Fruit fly (Drosophila melanogaster) whole organism, embryonic: ENCODE data around the gene Eip63E.

Source experiments
- Bgb ChIP-seq: fragments of 200-800 bp; sonication (Bioruptor generic); IDR thresholded peaks from 2 replicates; pipeline ENCODE4 v1.3.6; 2022; ENCODE audit warnings: missing biosample characterization, missing genetic modification characterization; ENCODE audit not compliant: partially characterized antibody
- CG10431 ChIP-seq: fragments of 200-800 bp; sonication (Bioruptor generic); optimal IDR thresholded peaks from 3 replicates; lab custom pipeline; 2018; ENCODE audit warnings: missing biosample characterization, mild to moderate bottlenecking, missing genetic modification characterization
- CG10654 ChIP-seq: fragments of 200-800 bp; sonication (Bioruptor generic); optimal IDR thresholded peaks from 2 replicates; lab custom pipeline; 2016; ENCODE audit warnings: missing biosample characterization, missing genetic modification characterization
- CG12071 ChIP-seq: fragments of 200-800 bp; sonication (Bioruptor generic); optimal IDR thresholded peaks from 3 replicates; lab custom pipeline; 2018; ENCODE audit warnings: missing biosample characterization, mild to moderate bottlenecking, missing genetic modification characterization
- CG12104 ChIP-seq: fragments of 200-800 bp; sonication (Bioruptor generic); optimal IDR thresholded peaks from 3 replicates; lab custom pipeline; 2016; ENCODE audit warnings: missing biosample characterization, missing genetic modification characterization
- CG12942 ChIP-seq: fragments of 200-800 bp; sonication (Bioruptor generic); optimal IDR thresholded peaks from 3 replicates; lab custom pipeline; 2016; ENCODE audit warnings: missing biosample characterization, missing genetic modification characterization
- CG13287 ChIP-seq: fragments of 200-800 bp; sonication (Bioruptor generic); IDR thresholded peaks from 2 replicates; pipeline ENCODE4 v1.3.6; 2022; ENCODE audit warnings: missing biosample characterization, missing genetic modification characterization; ENCODE audit not compliant: partially characterized antibody
- CG14014 ChIP-seq: fragments of 200-800 bp; sonication (Bioruptor generic); IDR thresholded peaks from 2 replicates; pipeline ENCODE4 v1.3.6; 2022; ENCODE audit warnings: missing biosample characterization, missing genetic modification characterization
- CG15269 ChIP-seq: fragments of 200-800 bp; sonication (Bioruptor generic); optimal IDR thresholded peaks from 2 replicates; lab custom pipeline; 2018; ENCODE audit warnings: missing biosample characterization, mild to moderate bottlenecking, missing genetic modification characterization, moderate library complexity
- CG15696 ChIP-seq: fragments of 200-800 bp; sonication (Bioruptor generic); optimal IDR thresholded peaks from 2 replicates; lab custom pipeline; 2019; ENCODE audit warnings: missing biosample characterization, mild to moderate bottlenecking, missing genetic modification characterization, moderate library complexity
- CG18262 ChIP-seq: fragments of 200-800 bp; optimal IDR thresholded peaks from 3 replicates; lab custom pipeline; 2019; ENCODE audit warnings: missing biosample characterization, mild to moderate bottlenecking, missing genetic modification characterization, moderate library complexity
- CG18764 ChIP-seq: fragments of 200-800 bp; sonication (Bioruptor generic); optimal IDR thresholded peaks from 3 replicates; lab custom pipeline; 2016; ENCODE audit warnings: missing biosample characterization, missing genetic modification characterization
- CG2120 ChIP-seq: fragments of 200-800 bp; sonication (Bioruptor generic); optimal IDR thresholded peaks from 3 replicates; lab custom pipeline; 2016; ENCODE audit warnings: missing biosample characterization, missing genetic modification characterization
- CG2202 ChIP-seq: fragments of 200-800 bp; sonication (Bioruptor generic); optimal IDR thresholded peaks from 2 replicates; lab custom pipeline; 2018; ENCODE audit warnings: missing biosample characterization, mild to moderate bottlenecking, missing genetic modification characterization
- CG2875 ChIP-seq: fragments of 200-800 bp; sonication (Bioruptor generic); optimal IDR thresholded peaks from 2 replicates; lab custom pipeline; 2017; ENCODE audit warnings: missing biosample characterization, mild to moderate bottlenecking, missing genetic modification characterization, missing genetic modification reagents
- CG31441 ChIP-seq: fragments of 200-800 bp; sonication (Bioruptor generic); IDR thresholded peaks from 2 replicates; pipeline ENCODE4 v1.3.6; 2022; ENCODE audit warnings: missing biosample characterization, missing genetic modification characterization
- CG33213 ChIP-seq: fragments of 200-800 bp; sonication (Bioruptor generic); optimal IDR thresholded peaks from 3 replicates; lab custom pipeline; 2016; ENCODE audit warnings: missing biosample characterization, missing genetic modification characterization
- CG3407 ChIP-seq: fragments of 200-800 bp; sonication (Bioruptor generic); optimal IDR thresholded peaks from 2 replicates; lab custom pipeline; 2018; ENCODE audit warnings: missing biosample characterization, mild to moderate bottlenecking, missing genetic modification characterization
- CG6254 ChIP-seq: fragments of 200-800 bp; sonication (Bioruptor generic); optimal IDR thresholded peaks from 3 replicates; lab custom pipeline; 2017; ENCODE audit warnings: mild to moderate bottlenecking, missing biosample characterization, missing genetic modification reagents, missing genetic modification characterization
- CG6689 ChIP-seq: fragments of 200-800 bp; sonication (Bioruptor generic); IDR thresholded peaks from 2 replicates; pipeline ENCODE4 v1.3.6; 2022; ENCODE audit warnings: missing biosample characterization, missing genetic modification characterization
- CG7963 ChIP-seq: fragments of 200-800 bp; sonication (Bioruptor generic); IDR thresholded peaks from 3 replicates; pipeline ENCODE4 v1.3.6; 2022; ENCODE audit warnings: missing biosample characterization, missing genetic modification characterization; ENCODE audit not compliant: partially characterized antibody
- CG9932 ChIP-seq: fragments of 200-800 bp; sonication (Bioruptor generic); IDR thresholded peaks from 2 replicates; pipeline ENCODE4 v1.3.6; 2022; ENCODE audit warnings: missing biosample characterization, missing genetic modification characterization
- Dref ChIP-seq: fragments of 200-800 bp; sonication (Bioruptor generic); IDR thresholded peaks from 2 replicates; pipeline ENCODE4 v1.3.6; 2022; ENCODE audit warnings: missing biosample characterization, missing genetic modification characterization
- H2.0 ChIP-seq: fragments of 200-800 bp; sonication (Bioruptor generic); IDR thresholded peaks from 2 replicates; pipeline ENCODE4 v1.3.6; 2022; ENCODE audit warnings: missing biosample characterization, missing genetic modification characterization
- Lhr ChIP-seq: fragments of 200-800 bp; sonication (Bioruptor generic); optimal IDR thresholded peaks from 3 replicates; lab custom pipeline; 2017; ENCODE audit warnings: mild to moderate bottlenecking, missing biosample characterization, missing genetic modification reagents, missing genetic modification characterization
- Oaz ChIP-seq: fragments of 200-800 bp; sonication (Bioruptor generic); IDR thresholded peaks from 2 replicates; pipeline ENCODE4 v1.3.6; 2022; ENCODE audit warnings: missing biosample characterization, missing genetic modification characterization
- Oli ChIP-seq: fragments of 200-800 bp; sonication (Bioruptor generic); optimal IDR thresholded peaks from 2 replicates; lab custom pipeline; 2018; ENCODE audit warnings: missing biosample characterization, mild to moderate bottlenecking, missing genetic modification characterization, moderate library complexity
- Rfx ChIP-seq: fragments of 200-800 bp; sonication (Bioruptor generic); IDR thresholded peaks from 2 replicates; pipeline ENCODE4 v1.3.6; 2022; ENCODE audit warnings: missing biosample characterization, missing genetic modification characterization
- Taf1 ChIP-seq: fragments of 200-800 bp; sonication (Bioruptor generic); IDR thresholded peaks from 2 replicates; pipeline ENCODE4 v1.3.6; 2022; ENCODE audit warnings: missing biosample characterization, missing genetic modification characterization
- ato ChIP-seq: fragments of 200-800 bp; sonication (Bioruptor generic); IDR thresholded peaks from 2 replicates; pipeline ENCODE4 v1.3.6; 2022; ENCODE audit warnings: missing biosample characterization, missing genetic modification characterization; ENCODE audit not compliant: partially characterized antibody
- crol ChIP-seq: fragments of 200-800 bp; sonication (Bioruptor generic); IDR thresholded peaks from 2 replicates; pipeline ENCODE4 v1.3.6; 2022; ENCODE audit warnings: missing biosample characterization, missing genetic modification characterization
- dmrt11E ChIP-seq: fragments of 200-800 bp; sonication (Bioruptor generic); optimal IDR thresholded peaks from 3 replicates; lab custom pipeline; 2018; ENCODE audit warnings: missing biosample characterization, mild to moderate bottlenecking, missing genetic modification characterization, moderate library complexity
- fd64A ChIP-seq: fragments of 200-800 bp; sonication (Bioruptor generic); optimal IDR thresholded peaks from 3 replicates; lab custom pipeline; 2018; ENCODE audit warnings: missing biosample characterization, mild to moderate bottlenecking, missing genetic modification characterization
- kni ChIP-seq: fragments of 200-800 bp; sonication (Bioruptor generic); optimal IDR thresholded peaks from 3 replicates; lab custom pipeline; 2017; ENCODE audit warnings: mild to moderate bottlenecking, missing biosample characterization, missing genetic modification reagents, missing genetic modification characterization
- lbe ChIP-seq: fragments of 200-800 bp; sonication (Bioruptor generic); optimal IDR thresholded peaks from 2 replicates; lab custom pipeline; 2016; ENCODE audit warnings: missing biosample characterization, mild to moderate bottlenecking, missing genetic modification characterization
- nerfin-2 ChIP-seq: fragments of 200-800 bp; sonication (Bioruptor generic); IDR thresholded peaks from 2 replicates; pipeline ENCODE4 v1.3.6; 2022; ENCODE audit warnings: missing biosample characterization, missing genetic modification characterization; ENCODE audit not compliant: partially characterized antibody
- nmo ChIP-seq: fragments of 200-800 bp; sonication (Bioruptor generic); optimal IDR thresholded peaks from 2 replicates; lab custom pipeline; 2018; ENCODE audit warnings: missing biosample characterization, mild to moderate bottlenecking, missing genetic modification characterization, moderate library complexity
- nom ChIP-seq: fragments of 200-800 bp; sonication (Bioruptor generic); optimal IDR thresholded peaks from 2 replicates; lab custom pipeline; 2017; ENCODE audit warnings: missing biosample characterization, missing genetic modification characterization, mild to moderate bottlenecking, moderate library complexity, missing genetic modification reagents
- run ChIP-seq: fragments of 200-800 bp; sonication (Bioruptor generic); optimal IDR thresholded peaks from 3 replicates; lab custom pipeline; 2018; ENCODE audit warnings: missing biosample characterization, mild to moderate bottlenecking, missing genetic modification characterization
- sens ChIP-seq: fragments of 200-800 bp; sonication (Bioruptor generic); peaks from one replicate; lab custom pipeline; 2016; ENCODE audit warnings: missing biosample characterization, missing genetic modification characterization
- sens-2 ChIP-seq: fragments of 200-800 bp; sonication (Bioruptor generic); IDR thresholded peaks from 2 replicates; pipeline ENCODE4 v1.3.6; 2022; ENCODE audit warnings: missing biosample characterization, missing genetic modification characterization
- so ChIP-seq: fragments of 200-800 bp; sonication (Bioruptor generic); IDR thresholded peaks from 3 replicates; pipeline ENCODE4 v1.3.6; 2022; ENCODE audit warnings: missing biosample characterization, missing genetic modification characterization
- sob ChIP-seq: fragments of 200-800 bp; sonication (Bioruptor generic); IDR thresholded peaks from 2 replicates; pipeline ENCODE4 v1.3.6; 2022; ENCODE audit warnings: missing biosample characterization, missing genetic modification characterization
- sqz ChIP-seq: fragments of 200-800 bp; sonication (Bioruptor generic); optimal IDR thresholded peaks from 3 replicates; lab custom pipeline; 2018; ENCODE audit warnings: missing biosample characterization, mild to moderate bottlenecking, missing genetic modification characterization
- tap ChIP-seq: fragments of 200-800 bp; optimal IDR thresholded peaks from 3 replicates; lab custom pipeline; 2019; ENCODE audit warnings: missing biosample characterization, mild to moderate bottlenecking, missing genetic modification characterization, moderate library complexity
- tio ChIP-seq: fragments of 200-800 bp; sonication (Bioruptor generic); optimal IDR thresholded peaks from 2 replicates; lab custom pipeline; 2017; ENCODE audit warnings: missing biosample characterization, missing genetic modification characterization, inconsistent platforms
- usp ChIP-seq: fragments of >200 bp; optimal IDR thresholded peaks from 2 replicates; lab custom pipeline; 2017; ENCODE audit warnings: missing biosample characterization, missing genetic modification characterization
- vfl ChIP-seq: fragments of 200-800 bp; sonication (Bioruptor generic); optimal IDR thresholded peaks from 2 replicates; lab custom pipeline; 2016; ENCODE audit warnings: missing biosample characterization, missing genetic modification characterization
- vvl ChIP-seq: fragments of 200-800 bp; sonication (Bioruptor generic); IDR thresholded peaks from 2 replicates; pipeline ENCODE4 v1.3.6; 2022; ENCODE audit warnings: missing biosample characterization, missing genetic modification characterization
- wek ChIP-seq: fragments of 200-800 bp; sonication (Bioruptor generic); optimal IDR thresholded peaks from 3 replicates; lab custom pipeline; 2018; ENCODE audit warnings: missing biosample characterization, mild to moderate bottlenecking, missing genetic modification characterization, moderate library complexity
- zen2 ChIP-seq: fragments of 200-800 bp; sonication (Bioruptor generic); IDR thresholded peaks from 3 replicates; pipeline ENCODE4 v1.3.6; 2022; ENCODE audit warnings: missing biosample characterization, missing genetic modification characterization; ENCODE audit not compliant: partially characterized antibody

The Eip63E gene

dm6 chr3L:3472786-3473185 lies 42.8 kb upstream of the Eip63E start (continued):
- TF ChIP-seq vfl (peak; percentile 3), CG12104 (GFP tag; lab: Kevin White, UChicago) (peak; percentile 21), CG10431 (peak; percentile 12), tap (tag; lab: Kevin White, UChicago) (peak; percentile 41), ato (GFP tag; lab: Robert Waterston, UW) (no peak), fd64A (GFP tag; lab: Kevin White, UChicago) (no peak), CG6689 (peak; percentile 48), CG12071 (peak; percentile 76), run (peak; percentile 20), nmo (GFP tag; lab: Kevin White, UChicago) (peak; percentile 32), Taf1 (GFP tag; lab: Robert Waterston, UW) (peak; percentile 50; the same call in 1 of the 2 replicates), vvl (GFP tag; lab: Robert Waterston, UW) (peak; percentile 82), dmrt11E (tag; lab: Kevin White, UChicago) (peak; percentile 18), nom (peak; percentile 15), sens-2 (GFP tag; lab: Robert Waterston, UW) (no peak), nerfin-2 (no peak), zen2 (GFP tag; lab: Robert Waterston, UW) (no peak), CG6254 (peak; percentile 42), sob (GFP tag; lab: Robert Waterston, UW) (peak; percentile 71), CG7963 (GFP tag; lab: Robert Waterston, UW) (no peak), CG18262 (tag; lab: Kevin White, UChicago) (peak; percentile 52), Oli (tag; lab: Kevin White, UChicago) (peak; percentile 63), wek (GFP tag; lab: Kevin White, UChicago) (peak; percentile 16), kni (no peak), CG33213 (GFP tag; lab: Kevin White, UChicago) (peak; percentile 0), CG15696 (peak; percentile 24), Lhr (no peak), Oaz (GFP tag; lab: Robert Waterston, UW) (peak; percentile 34; the same call in 1 of the 2 replicates), crol (GFP tag; lab: Robert Waterston, UW) (no peak), CG2202 (tag; lab: Kevin White, UChicago) (no peak), Dref (GFP tag; lab: Robert Waterston, UW) (no peak), CG2875 (GFP tag; lab: Kevin White, UChicago) (peak; percentile 10), Bgb (no peak), so (GFP tag; lab: Robert Waterston, UW) (peak; percentile 80), CG31441 (peak; percentile 69), tio (GFP tag; lab: Kevin White, UChicago) (peak; percentile 19), CG2120 (peak; percentile 88), usp (no peak), CG10654 (GFP tag; lab: Kevin White, UChicago) (peak; percentile 31), CG18764 (no peak), sqz (no peak), CG15269 (tag; lab: Kevin White, UChicago) (peak; percentile 83), CG13287 (GFP tag; lab: Robert Waterston, UW) (no peak), CG9932 (GFP tag; lab: Robert Waterston, UW) (peak; percentile 71), sens (GFP tag; lab: Kevin White, UChicago) (peak; percentile 87), CG14014 (GFP tag; lab: Robert Waterston, UW) (peak; percentile 86), H2.0 (GFP tag; lab: Robert Waterston, UW) (peak; percentile 59), lbe (GFP tag; lab: Kevin White, UChicago) (no peak), Rfx (GFP tag; lab: Robert Waterston, UW) (peak; percentile 86), CG3407 (GFP tag; lab: Kevin White, UChicago) (peak; percentile 20), CG12942 (GFP tag; lab: Kevin White, UChicago) (peak; percentile 13)
